Worm (Caenorhabditis elegans): ENCODE results near the gene F46C8.8.

ce11 chrX:7507141-7507540 is 47.1 kb downstream of the F46C8.8 start:
- TF ChIP-seq him-1 (tag; optimal IDR thresholded peaks at IDR 0.05), result no peak
- TF ChIP-seq dao-5 (tag; optimal IDR thresholded peaks at IDR 0.05), result no peak
- TF ChIP-seq W03F9.2 (tag; optimal IDR thresholded peaks at IDR 0.05), result no peak
